Worm (Caenorhabditis elegans) whole organism, early embryonic: ENCODE results near the gene sax-3.

Experiments used
- B0310.2 ChIP-seq: sonication (generic microtip); optimal IDR thresholded peaks from 2 replicates; lab custom pipeline; 2016; ENCODE audit warnings: mild to moderate bottlenecking, missing genetic modification characterization, missing compliant biosample characterization
- F13C5.2 ChIP-seq: sonication (generic microtip); optimal IDR thresholded peaks from 2 replicates; lab custom pipeline; 2017; ENCODE audit warnings: mild to moderate bottlenecking, missing genetic modification characterization, inconsistent platforms, missing compliant biosample characterization
- aly-1 ChIP-seq: sonication (generic microtip); optimal IDR thresholded peaks from 2 replicates; lab custom pipeline; 2016; ENCODE audit warnings: missing genetic modification characterization, missing compliant biosample characterization
- ama-1 ChIP-seq: fragments of 150-350 bp; optimal IDR thresholded peaks from 2 replicates; lab custom pipeline; 2014
- ceh-13 ChIP-seq: fragments of 200-800 bp; sonication (Bioruptor generic); optimal IDR thresholded peaks from 2 replicates; lab custom pipeline; 2018; ENCODE audit warnings: mild to moderate bottlenecking, missing genetic modification characterization, missing compliant biosample characterization
- ceh-36 ChIP-seq: sonication (generic microtip); optimal IDR thresholded peaks from 2 replicates; lab custom pipeline; 2016; ENCODE audit warnings: missing genetic modification characterization, inconsistent platforms, missing compliant biosample characterization
- ets-7 ChIP-seq: sonication (generic microtip); optimal IDR thresholded peaks from 2 replicates; lab custom pipeline; 2016; ENCODE audit warnings: missing genotype, missing genetic modification characterization, missing compliant biosample characterization
- flt-1 ChIP-seq: fragments of 200-800 bp; sonication (Bioruptor generic); IDR thresholded peaks from 2 replicates; pipeline ENCODE4 v1.3.6; 2022; ENCODE audit warnings: missing genetic modification characterization, missing compliant biosample characterization
- hmbx-1 ChIP-seq: sonication (generic microtip); optimal IDR thresholded peaks from 2 replicates; lab custom pipeline; 2016; ENCODE audit warnings: mild to moderate bottlenecking, missing genetic modification characterization, missing compliant biosample characterization
- hmg-4 ChIP-seq: fragments of 200-800 bp; sonication (Bioruptor generic); optimal IDR thresholded peaks from 2 replicates; lab custom pipeline; 2018; ENCODE audit warnings: mild to moderate bottlenecking, missing genetic modification characterization, missing compliant biosample characterization
- hnd-1 ChIP-seq: sonication (generic microtip); optimal IDR thresholded peaks from 2 replicates; lab custom pipeline; 2016; ENCODE audit warnings: missing genetic modification characterization, missing compliant biosample characterization
- pes-1 ChIP-seq: fragments of 200-800 bp; sonication (Bioruptor generic); IDR thresholded peaks from 2 replicates; pipeline ENCODE4 v1.3.6; 2022; ENCODE audit warnings: missing genetic modification reagents, missing genetic modification characterization, missing compliant biosample characterization
- scrt-1 ChIP-seq: fragments of 200-800 bp; sonication (Bioruptor generic); IDR thresholded peaks from 2 replicates; pipeline ENCODE4 v1.3.6; 2022; ENCODE audit warnings: missing genetic modification characterization, missing compliant biosample characterization
- sea-1 ChIP-seq: fragments of 200-800 bp; sonication (Bioruptor generic); conservative IDR thresholded peaks from 2 replicates; pipeline ENCODE4 v1.3.6; 2022; ENCODE audit warnings: missing genetic modification characterization, missing compliant biosample characterization
- tbx-11 ChIP-seq: fragments of 200-800 bp; sonication (Bioruptor generic); IDR thresholded peaks from 2 replicates; pipeline ENCODE4 v1.3.6; 2022; ENCODE audit warnings: missing genetic modification characterization, missing compliant biosample characterization
- tbx-37 ChIP-seq: fragments of 200-800 bp; sonication (Bioruptor generic); conservative IDR thresholded peaks from 2 replicates; pipeline ENCODE4 v1.3.6; 2022; ENCODE audit warnings: missing genetic modification reagents, missing genetic modification characterization, missing compliant biosample characterization
- tra-4 ChIP-seq: sonication (generic microtip); optimal IDR thresholded peaks from 2 replicates; lab custom pipeline; 2017; ENCODE audit warnings: missing genetic modification characterization, missing compliant biosample characterization

sax-3 gene

DNA sequence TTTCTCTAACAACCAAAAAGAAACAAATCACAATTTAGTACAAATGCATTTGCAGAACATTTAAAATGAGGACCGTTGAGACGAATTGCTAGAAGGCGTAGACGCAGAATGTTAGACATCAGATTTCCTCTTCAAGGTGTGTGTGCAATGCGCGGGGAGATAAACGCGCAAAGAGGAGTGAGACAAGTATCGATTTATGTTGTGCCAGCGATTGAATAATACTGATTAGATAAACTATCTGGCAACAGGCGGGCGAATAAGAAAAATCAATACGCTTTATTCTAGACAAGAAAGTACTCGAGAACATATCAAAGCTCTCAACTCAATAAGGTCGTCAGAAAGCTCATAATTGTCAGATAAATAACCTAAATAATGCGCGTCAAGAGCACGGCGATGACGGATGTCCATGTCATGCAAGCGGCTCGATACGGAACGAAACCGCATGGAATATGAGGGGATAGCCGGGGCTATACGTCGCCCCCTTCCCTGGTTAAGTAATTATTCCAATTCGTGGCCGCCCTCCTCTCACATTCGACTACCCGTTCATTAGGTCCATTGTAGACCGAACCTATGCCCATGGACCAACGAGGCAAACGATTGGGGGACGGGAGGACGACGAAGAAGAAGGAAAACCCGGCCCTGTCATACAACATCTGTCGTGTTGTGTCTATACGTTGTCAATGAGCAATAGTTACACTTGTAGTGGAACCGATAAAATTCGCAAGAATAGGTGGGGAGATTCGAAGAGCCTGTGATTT, 1.5 kb upstream of the sax-3 start:
- TF ChIP-seq hmg-4 (peak; percentile 65), hmbx-1 (tag; lab: Kevin White, UChicago) (no peak), tbx-11 (no peak), sea-1 (no peak)

DNA sequence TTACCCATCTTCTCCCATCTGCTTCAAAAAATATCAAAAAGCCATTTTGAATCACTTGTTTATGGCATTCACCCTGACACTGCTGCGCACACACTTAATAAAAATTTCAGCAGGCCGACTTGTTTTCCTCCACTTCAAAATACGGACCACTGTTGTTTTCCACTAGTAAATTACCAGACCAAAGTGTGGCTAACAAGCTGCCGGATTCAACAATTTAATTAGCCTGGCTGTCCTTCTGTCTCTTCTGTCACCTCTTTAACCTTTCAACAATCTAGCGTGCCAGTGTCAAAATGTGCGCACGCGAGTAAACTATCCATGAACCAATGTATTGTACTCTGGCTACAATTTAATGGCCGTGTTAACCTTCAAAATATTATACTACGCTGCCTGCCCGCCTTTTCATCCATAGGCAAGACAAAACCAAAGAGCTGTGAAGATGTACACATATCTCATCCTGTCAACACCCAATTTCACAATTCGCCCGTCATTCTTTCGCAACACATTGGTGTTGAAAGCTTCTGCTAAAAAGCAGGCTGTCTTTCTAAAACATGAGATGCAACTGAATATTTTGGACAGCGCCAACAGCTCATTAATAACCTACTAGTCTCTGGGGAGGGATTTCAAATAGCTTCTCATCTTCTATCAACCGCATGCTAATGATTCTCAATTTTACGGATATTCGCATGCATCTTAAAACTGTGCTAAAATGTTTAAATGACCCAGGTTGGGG, 1.3 kb downstream of the sax-3 start:
- TF ChIP-seq tbx-11 (no peak), ceh-13 (no peak), sea-1 (no peak), aly-1 (tag; lab: Kevin White, UChicago) (no peak), hnd-1 (no peak), scrt-1 (GFP tag; lab: Robert Waterston, UW) (no peak), flt-1 (no peak), hmbx-1 (tag; lab: Kevin White, UChicago) (no peak)

DNA sequence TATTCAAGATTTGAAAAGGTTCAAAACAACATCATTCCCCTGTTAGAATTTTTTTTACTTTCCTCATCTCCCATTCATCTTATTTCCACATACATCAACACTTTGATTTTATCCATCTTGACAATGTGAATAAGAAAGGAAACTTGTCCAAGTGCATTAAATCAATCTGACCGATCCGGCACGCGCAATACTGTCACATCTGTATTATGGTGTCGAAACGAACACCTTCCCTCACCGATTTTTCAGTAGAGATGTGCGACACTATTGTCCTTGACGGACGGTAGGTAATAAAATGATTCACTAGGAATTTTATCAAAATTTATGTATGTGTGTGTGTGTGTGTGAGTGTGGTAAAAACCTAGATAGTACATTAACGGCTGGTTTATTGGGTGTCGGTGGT, 1.9 kb downstream of the sax-3 start:
- TF ChIP-seq ets-7 (tag; lab: Kevin White, UChicago), result no peak

DNA sequence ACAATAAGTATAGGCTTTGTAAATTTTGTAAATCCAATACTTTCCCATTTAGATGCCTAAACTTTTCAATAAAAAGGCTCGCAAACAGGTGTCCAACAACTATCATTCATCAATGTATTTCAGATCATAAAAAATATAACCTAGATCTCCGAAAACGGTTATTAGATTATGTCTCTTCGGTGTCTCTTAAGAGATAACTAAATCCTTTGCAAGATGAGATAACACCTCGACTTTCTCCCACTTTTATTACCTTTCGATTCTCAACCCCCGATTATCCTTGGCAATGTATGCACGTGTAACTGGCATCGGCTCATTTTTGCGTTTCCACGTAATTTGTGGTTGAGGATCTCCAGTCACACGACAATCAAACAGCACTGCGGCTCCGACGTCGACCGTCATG, 3.6 kb downstream of the sax-3 start:
- no peak for TF ChIP-seq tra-4 (tag; lab: Kevin White, UChicago)
- no peak for TF ChIP-seq ama-1
- no peak for TF ChIP-seq tbx-11
- no peak for TF ChIP-seq aly-1 (tag; lab: Kevin White, UChicago)
- TF ChIP-seq sea-1, result no peak
- TF ChIP-seq flt-1, result no peak
- TF ChIP-seq ceh-13, result no peak

DNA sequence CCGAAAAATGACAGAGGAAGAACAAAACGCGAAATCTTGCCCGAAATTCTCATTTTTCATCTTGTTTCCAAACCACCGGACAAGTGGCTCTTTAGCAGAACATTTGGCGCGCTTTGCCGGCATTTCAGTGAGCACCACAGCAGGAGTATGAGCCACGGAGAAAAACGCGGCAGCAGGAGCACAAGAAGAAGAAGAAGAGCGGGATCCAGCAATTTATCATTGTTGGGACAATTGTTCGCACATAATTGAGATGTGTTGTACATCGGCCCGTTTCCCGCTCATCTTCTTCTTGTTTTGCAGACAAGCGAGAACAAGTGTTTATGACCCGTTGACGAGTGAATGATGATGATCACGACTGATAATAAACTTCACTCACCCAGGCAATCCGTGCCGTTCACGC, 10.2 kb downstream of the sax-3 start:
- TF ChIP-seq scrt-1 (GFP tag; lab: Robert Waterston, UW) (no peak), ets-7 (tag; lab: Kevin White, UChicago) (no peak), ceh-36 (tag; lab: Kevin White, UChicago) (no peak), B0310.2 (tag; lab: Kevin White, UChicago) (no peak), tbx-37 (no peak)

DNA sequence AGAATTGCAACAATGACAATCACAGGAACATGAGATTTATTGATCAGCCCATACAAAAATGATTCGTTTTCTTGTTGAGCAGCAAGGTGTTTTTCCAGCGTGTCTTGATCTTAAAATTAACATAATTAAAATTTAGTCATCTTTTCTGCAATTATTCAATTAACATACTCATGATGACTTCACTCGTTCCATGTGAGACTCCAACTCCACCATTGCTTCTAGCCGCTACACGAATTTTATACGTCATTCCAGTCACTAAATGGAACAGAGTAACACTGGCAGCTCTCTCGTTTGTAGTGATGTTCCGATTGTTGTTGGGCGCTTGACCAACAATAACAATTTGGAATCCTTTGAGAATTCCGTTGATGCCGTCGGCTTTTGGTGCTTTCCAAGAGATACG, 11.9 kb downstream of the sax-3 start:
- TF ChIP-seq tbx-11 (no peak), B0310.2 (tag; lab: Kevin White, UChicago) (no peak), ceh-36 (tag; lab: Kevin White, UChicago) (no peak), hmg-4 (no peak), scrt-1 (GFP tag; lab: Robert Waterston, UW) (no peak)

DNA sequence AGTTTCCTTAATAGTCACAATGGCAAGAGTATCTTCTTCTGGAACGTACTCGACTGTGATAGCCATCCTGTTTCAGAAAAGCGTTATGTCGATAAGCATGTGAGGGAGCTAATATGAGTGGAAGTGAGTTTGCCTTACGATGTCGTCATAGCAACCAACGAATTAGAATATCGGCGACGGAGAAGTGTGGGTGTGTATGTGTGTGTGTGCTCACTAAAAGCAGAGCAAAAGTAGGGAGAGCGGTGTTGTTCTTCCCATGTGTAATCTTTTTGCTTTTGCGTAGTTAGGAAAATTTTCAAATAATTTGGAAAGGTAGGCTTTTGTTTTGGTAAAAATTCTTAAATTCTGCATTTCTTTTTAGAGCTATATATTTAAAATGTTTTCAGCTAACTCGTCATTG, 14.6 kb downstream of the sax-3 start, which contains the start of gene ZK813.5:
ZK813.5 (minus strand) TSS at position 101 of the 400 bp plus-strand sequence.
- TF ChIP-seq ceh-13, result no peak
- no peak for TF ChIP-seq tra-4 (tag; lab: Kevin White, UChicago)
- TF ChIP-seq hmbx-1 (tag; lab: Kevin White, UChicago), result no peak
- no peak for TF ChIP-seq tbx-11
- TF ChIP-seq hmg-4, result no peak
- TF ChIP-seq flt-1, result no peak
- TF ChIP-seq sea-1, result no peak
- no peak for TF ChIP-seq ets-7 (tag; lab: Kevin White, UChicago)
- TF ChIP-seq hnd-1, result no peak
- TF ChIP-seq B0310.2 (tag; lab: Kevin White, UChicago), result no peak
- no peak for TF ChIP-seq scrt-1 (GFP tag; lab: Robert Waterston, UW)
- TF ChIP-seq ceh-36 (tag; lab: Kevin White, UChicago), result no peak
- no peak for TF ChIP-seq tbx-37
- no peak for TF ChIP-seq F13C5.2 (tag; lab: Kevin White, UChicago)
- no peak for TF ChIP-seq pes-1
- no peak for TF ChIP-seq ama-1
- TF ChIP-seq aly-1 (tag; lab: Kevin White, UChicago), result no peak

DNA sequence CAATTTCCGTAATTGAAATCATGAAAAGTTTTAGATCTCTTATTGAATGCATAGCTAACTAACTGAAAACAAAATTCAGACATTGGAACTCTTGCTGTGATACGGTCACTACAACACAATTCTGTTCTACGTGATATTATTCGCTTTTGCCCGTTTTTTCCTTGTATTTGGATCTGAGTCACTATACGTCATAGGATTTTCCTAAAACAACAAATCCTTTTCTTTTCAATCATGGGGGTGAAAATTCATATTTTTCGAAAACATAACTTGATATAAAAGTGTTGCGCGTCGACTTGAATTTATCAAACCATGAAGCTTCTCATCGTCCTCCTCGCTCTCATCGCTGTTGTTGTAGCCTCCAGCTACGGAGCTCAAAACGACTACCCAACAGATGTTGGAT, 19.7 kb downstream of the sax-3 start, which contains the start of gene ZK813.1:
ZK813.1 (plus strand) TSS at position 301 of the 400 bp plus-strand sequence.
- TF ChIP-seq ets-7 (tag; lab: Kevin White, UChicago) (no peak), tbx-11 (no peak), scrt-1 (GFP tag; lab: Robert Waterston, UW) (no peak), pes-1 (no peak), tbx-37 (no peak), hmg-4 (no peak), aly-1 (tag; lab: Kevin White, UChicago) (no peak), B0310.2 (tag; lab: Kevin White, UChicago) (no peak), F13C5.2 (tag; lab: Kevin White, UChicago) (no peak), tra-4 (tag; lab: Kevin White, UChicago) (no peak), ceh-36 (tag; lab: Kevin White, UChicago) (no peak), hmbx-1 (tag; lab: Kevin White, UChicago) (no peak), flt-1 (no peak), hnd-1 (no peak), ama-1 (no peak)

DNA sequence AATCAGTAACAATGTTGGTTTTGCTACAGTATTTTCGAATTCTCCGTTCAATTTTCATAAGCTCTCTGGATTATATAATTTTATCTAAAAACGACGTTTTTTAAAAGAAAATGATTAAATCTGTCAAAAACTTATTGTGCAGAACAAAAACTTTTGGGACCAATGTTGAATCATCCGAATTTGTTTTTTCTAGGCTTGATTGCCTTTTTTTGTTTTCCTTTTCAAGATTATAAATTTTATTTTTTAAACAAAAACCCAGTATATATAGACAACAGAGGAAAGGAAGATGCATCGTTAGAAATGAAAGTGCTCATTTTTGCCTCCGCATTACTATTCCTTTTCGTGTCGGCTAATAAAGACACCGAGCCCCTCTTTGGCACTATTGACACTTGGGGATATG, 21.2 kb downstream of the sax-3 start, which contains the start of gene ZK813.7:
ZK813.7 (plus strand) TSS at position 301 of the 400 bp plus-strand sequence.
- no peak for TF ChIP-seq ceh-36 (tag; lab: Kevin White, UChicago)
- TF ChIP-seq hnd-1, result no peak
- TF ChIP-seq tbx-37, result no peak
- no peak for TF ChIP-seq tra-4 (tag; lab: Kevin White, UChicago)
- no peak for TF ChIP-seq F13C5.2 (tag; lab: Kevin White, UChicago)
- no peak for TF ChIP-seq pes-1
- no peak for TF ChIP-seq aly-1 (tag; lab: Kevin White, UChicago)
- no peak for TF ChIP-seq tbx-11
- TF ChIP-seq ceh-13, result no peak
- TF ChIP-seq flt-1, result no peak
- no peak for TF ChIP-seq hmg-4
- TF ChIP-seq ama-1, result no peak
- no peak for TF ChIP-seq sea-1
- no peak for TF ChIP-seq scrt-1 (GFP tag; lab: Robert Waterston, UW)
